Fruit fly (Drosophila melanogaster): Measurements from ENCODE around the gene ush.

The ush gene

DNA sequence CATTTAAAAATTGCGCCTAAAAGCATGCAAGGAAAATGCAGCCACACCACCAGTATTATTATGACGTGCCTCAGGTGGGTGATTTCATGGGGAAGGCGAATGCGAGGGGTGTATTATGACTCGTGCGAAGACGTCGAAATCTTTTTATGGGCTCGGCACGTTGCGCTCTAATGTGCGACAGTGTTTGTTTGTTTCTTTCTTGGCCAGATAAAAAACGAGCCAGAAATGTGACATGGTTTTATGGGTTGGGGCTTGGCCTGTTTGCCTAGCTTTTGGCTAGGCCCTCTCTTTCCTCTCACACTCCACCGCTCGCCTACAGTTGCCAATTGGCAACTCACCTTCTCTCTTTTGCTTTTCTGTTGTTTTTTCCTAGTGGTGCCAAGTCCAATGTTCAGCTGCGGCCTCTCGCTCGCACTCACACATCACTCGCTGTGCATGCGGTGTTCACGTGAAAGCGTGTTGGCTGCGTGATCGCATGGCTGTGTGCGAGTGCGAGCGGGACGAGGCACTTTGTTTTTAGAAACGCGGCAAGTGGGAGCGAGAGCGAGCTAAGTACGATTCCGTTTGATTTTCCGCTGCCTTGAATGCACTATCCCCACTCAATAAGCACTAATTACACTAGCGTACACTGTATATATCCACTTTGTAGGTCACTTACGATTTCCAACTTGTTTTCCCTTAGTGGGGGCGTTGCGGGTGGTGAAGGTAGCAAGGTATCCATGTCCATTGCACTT, 2.9 kb downstream of the ush start (continued):
- TF ChIP-seq Lpt (GFP tag; optimal IDR thresholded peaks at IDR 0.05), result no peak
- TF ChIP-seq CG10543 (GFP tag; optimal IDR thresholded peaks at IDR 0.05), result peak; percentile 96
- TF ChIP-seq CG15514 (GFP tag; optimal IDR thresholded peaks at IDR 0.05), result peak; percentile 62
- TF ChIP-seq CG14965 (GFP tag; optimal IDR thresholded peaks at IDR 0.05; ENCODE audit: borderline replicate concordance), result no peak
- TF ChIP-seq CG17912 (GFP tag; optimal IDR thresholded peaks at IDR 0.05), result no peak
- no peak for TF ChIP-seq amos (GFP tag; IDR thresholded peaks at IDR 0.05; ENCODE audit: partially characterized antibody)
- no peak for TF ChIP-seq crp (GFP tag; optimal IDR thresholded peaks at IDR 0.05)
- TF ChIP-seq CG7987 (GFP tag; optimal IDR thresholded peaks at IDR 0.05), result peak; percentile 100
- TF ChIP-seq onecut (GFP tag; IDR thresholded peaks at IDR 0.05), result no peak
- no peak for TF ChIP-seq CG9437 (GFP tag; optimal IDR thresholded peaks at IDR 0.05)
- TF ChIP-seq CG17385 (GFP tag; optimal IDR thresholded peaks at IDR 0.05), result peak; percentile 27
- TF ChIP-seq usp (GFP tag; optimal IDR thresholded peaks at IDR 0.05), result no peak
- peak; percentile 16 for TF ChIP-seq CG12219 (GFP tag; optimal IDR thresholded peaks at IDR 0.05)
- TF ChIP-seq CG12391 (tag; optimal IDR thresholded peaks at IDR 0.05), result peak; percentile 15
- no peak for TF ChIP-seq Hmx (GFP tag; optimal IDR thresholded peaks at IDR 0.05)
- TF ChIP-seq CG2875 (GFP tag; optimal IDR thresholded peaks at IDR 0.05), result peak; percentile 22
- no peak for TF ChIP-seq Atf-2 (GFP tag; optimal IDR thresholded peaks at IDR 0.05)
- TF ChIP-seq kni (GFP tag; optimal IDR thresholded peaks at IDR 0.05), result peak; percentile 90
- no peak for TF ChIP-seq CG6654 (GFP tag; optimal IDR thresholded peaks at IDR 0.05)
- TF ChIP-seq Poxn (GFP tag; IDR thresholded peaks at IDR 0.05), result no peak
- no peak for TF ChIP-seq slou (GFP tag; optimal IDR thresholded peaks at IDR 0.05)
- peak; percentile 43 for TF ChIP-seq Dek (tag; optimal IDR thresholded peaks at IDR 0.05)
- peak; percentile 9 for TF ChIP-seq corto (GFP tag; optimal IDR thresholded peaks at IDR 0.05)
- TF ChIP-seq CG8765 (GFP tag; IDR thresholded peaks at IDR 0.05), result no peak
- TF ChIP-seq CG17186 (GFP tag; optimal IDR thresholded peaks at IDR 0.05), result no peak
- peak; percentile 16 for TF ChIP-seq CG17568 (GFP tag; optimal IDR thresholded peaks at IDR 0.05)
- no peak for TF ChIP-seq Antp (GFP tag; optimal IDR thresholded peaks at IDR 0.05)
- TF ChIP-seq unc-4 (GFP tag; IDR thresholded peaks at IDR 0.05; ENCODE audit: partially characterized antibody), result no peak
- peak in 1 of 2 experiments; percentile 68 for TF ChIP-seq Eip74EF (GFP tag; optimal IDR thresholded peaks at IDR 0.05)
- TF ChIP-seq CG12104 (GFP tag; optimal IDR thresholded peaks at IDR 0.05), result no peak
- TF ChIP-seq twi (tag; optimal IDR thresholded peaks at IDR 0.05), result no peak
- TF ChIP-seq Chrac-16 (GFP tag; optimal IDR thresholded peaks at IDR 0.05), result no peak
- TF ChIP-seq CG7963 (GFP tag; IDR thresholded peaks at IDR 0.05; ENCODE audit: partially characterized antibody), result no peak
- no peak for TF ChIP-seq CG1603 (tag; optimal IDR thresholded peaks at IDR 0.05)
- TF ChIP-seq CG7839 (tag; optimal IDR thresholded peaks at IDR 0.05), result peak; percentile 4
- no peak for TF ChIP-seq CG9876 (GFP tag; optimal IDR thresholded peaks at IDR 0.05)
- no peak for TF ChIP-seq sisA (GFP tag; IDR thresholded peaks at IDR 0.05)
- TF ChIP-seq CG9817 (tag; optimal IDR thresholded peaks at IDR 0.05), result no peak
- TF ChIP-seq NK7.1 (GFP tag; optimal IDR thresholded peaks at IDR 0.05), result no peak
- TF ChIP-seq CG18262 (tag; optimal IDR thresholded peaks at IDR 0.05), result peak; percentile 38
- peak; percentile 41 for TF ChIP-seq CG8290 (GFP tag; optimal IDR thresholded peaks at IDR 0.05)
- peak; percentile 47 to 95 for TF ChIP-seq CG8290 (tag; optimal IDR thresholded peaks at IDR 0.05)
- no peak for TF ChIP-seq hth (optimal IDR thresholded peaks at IDR 0.05)
- TF ChIP-seq Hr39 (optimal IDR thresholded peaks at IDR 0.05), result no peak
- TF ChIP-seq Med (GFP tag), result peak; percentile 91
- peak; percentile 32 to 81 for TF ChIP-seq Pdp1 (GFP tag; optimal IDR thresholded peaks at IDR 0.05)
- TF ChIP-seq HmgD (GFP tag; optimal IDR thresholded peaks at IDR 0.05), result peak; percentile 53
- TF ChIP-seq ash1 (GFP tag; optimal IDR thresholded peaks at IDR 0.05), result peak; percentile 40
- TF ChIP-seq CG15601 (tag; optimal IDR thresholded peaks at IDR 0.05), result no peak

Measured in whole organism, embryonic.